Worm (Caenorhabditis elegans) whole organism, mixed stage, embryonic: ENCODE data around the gene skn-1.

Source experiments
- M03D4.4 ChIP-seq: sonication (generic microtip); optimal IDR thresholded peaks from 2 replicates; lab custom pipeline; 2017; ENCODE audit warnings: mild to moderate bottlenecking, missing genetic modification characterization, missing compliant biosample characterization
- bed-3 ChIP-seq: fragments of 200-800 bp; sonication (Bioruptor generic); optimal IDR thresholded peaks from 3 replicates; lab custom pipeline; 2018; ENCODE audit warnings: mild to moderate bottlenecking, missing genetic modification characterization, moderate library complexity, missing compliant biosample characterization
- blmp-1 ChIP-seq: fragments of 150-350 bp; optimal IDR thresholded peaks from 2 replicates; lab custom pipeline; 2014; ENCODE audit warnings: missing biosample characterization, missing genetic modification characterization
- ceh-39 ChIP-seq: fragments of 150-350 bp; optimal IDR thresholded peaks from 2 replicates; lab custom pipeline; 2014; ENCODE audit warnings: missing biosample characterization, missing genetic modification characterization
- ceh-43 ChIP-seq: fragments of 200-800 bp; sonication (Bioruptor generic); optimal IDR thresholded peaks from 2 replicates; lab custom pipeline; 2018; ENCODE audit warnings: mild to moderate bottlenecking, missing genetic modification characterization, moderate library complexity, missing compliant biosample characterization
- ceh-83 ChIP-seq: fragments of 200-800 bp; sonication (Bioruptor generic); optimal IDR thresholded peaks from 2 replicates; lab custom pipeline; 2018; ENCODE audit warnings: mild to moderate bottlenecking, missing genetic modification characterization, missing compliant biosample characterization
- ces-1 ChIP-seq: fragments of 150-350 bp; optimal IDR thresholded peaks from 2 replicates; lab custom pipeline; 2014; ENCODE audit warnings: missing biosample characterization, missing genetic modification reagents, missing genetic modification characterization
- cnd-1 ChIP-seq: fragments of 200-800 bp; sonication (Bioruptor generic); optimal IDR thresholded peaks from 2 replicates; lab custom pipeline; 2018; ENCODE audit warnings: mild to moderate bottlenecking, missing genetic modification characterization, missing compliant biosample characterization
- drap-1 ChIP-seq: fragments of 200-800 bp; sonication (Bioruptor generic); optimal IDR thresholded peaks from 3 replicates; lab custom pipeline; 2018; ENCODE audit warnings: mild to moderate bottlenecking, missing genetic modification characterization, missing compliant biosample characterization
- elt-1 ChIP-seq: sonication (generic microtip); optimal IDR thresholded peaks from 2 replicates; lab custom pipeline; 2017; ENCODE audit warnings: missing genetic modification characterization, mild to moderate bottlenecking, missing compliant biosample characterization, antibody characterized with exemption, moderate library complexity, borderline replicate concordance; ENCODE audit not compliant: insufficient read depth
- flh-1 ChIP-seq: fragments of 200-800 bp; sonication (Bioruptor generic); optimal IDR thresholded peaks from 2 replicates; lab custom pipeline; 2018; ENCODE audit warnings: mild to moderate bottlenecking, missing genetic modification characterization, moderate library complexity, missing compliant biosample characterization
- ham-2 ChIP-seq: fragments of 200-800 bp; sonication (Bioruptor generic); optimal IDR thresholded peaks from 2 replicates; lab custom pipeline; 2018; ENCODE audit warnings: mild to moderate bottlenecking, missing genetic modification characterization, missing compliant biosample characterization
- hlh-1 ChIP-seq: fragments of 150-350 bp; optimal IDR thresholded peaks from 2 replicates; lab custom pipeline; 2014; ENCODE audit warnings: missing biosample characterization, missing genetic modification reagents, missing genetic modification characterization
- lin-13 ChIP-seq: fragments of 150-350 bp; optimal IDR thresholded peaks from 2 replicates; lab custom pipeline; 2014; ENCODE audit warnings: missing biosample characterization, missing genetic modification characterization
- lin-32 ChIP-seq: fragments of 200-800 bp; sonication (Bioruptor generic); optimal IDR thresholded peaks from 2 replicates; lab custom pipeline; 2018; ENCODE audit warnings: mild to moderate bottlenecking, missing genetic modification characterization, missing compliant biosample characterization
- lsy-2 ChIP-seq: fragments of 150-350 bp; optimal IDR thresholded peaks from 2 replicates; lab custom pipeline; 2014; ENCODE audit warnings: missing biosample characterization, missing genetic modification characterization
- mep-1 ChIP-seq: fragments of 150-350 bp; optimal IDR thresholded peaks from 2 replicates; lab custom pipeline; 2017; ENCODE audit warnings: missing biosample characterization, missing genetic modification reagents, missing genetic modification characterization, inconsistent platforms
- mls-2 ChIP-seq: sonication (generic microtip); optimal IDR thresholded peaks from 2 replicates; lab custom pipeline; 2016; ENCODE audit warnings: mild to moderate bottlenecking, missing genetic modification characterization, moderate library complexity, missing compliant biosample characterization
- nhr-12 ChIP-seq: fragments of 150-350 bp; optimal IDR thresholded peaks from 2 replicates; lab custom pipeline; 2014; ENCODE audit warnings: missing biosample characterization, missing genetic modification characterization
- nhr-2 ChIP-seq: fragments of 150-350 bp; optimal IDR thresholded peaks from 2 replicates; lab custom pipeline; 2014; ENCODE audit warnings: missing biosample characterization, missing genetic modification characterization
- nhr-237 ChIP-seq: fragments of 150-350 bp; optimal IDR thresholded peaks from 2 replicates; lab custom pipeline; 2014; ENCODE audit warnings: missing biosample characterization, missing genetic modification characterization
- nhr-28 ChIP-seq: fragments of 150-350 bp; optimal IDR thresholded peaks from 2 replicates; lab custom pipeline; 2014; ENCODE audit warnings: missing biosample characterization, missing genetic modification characterization
- nhr-76 ChIP-seq: sonication (generic microtip); optimal IDR thresholded peaks from 2 replicates; lab custom pipeline; 2017; ENCODE audit warnings: missing biosample characterization, missing genetic modification characterization
- pha-4 ChIP-seq: fragments of 150-350 bp; optimal IDR thresholded peaks from 2 replicates; lab custom pipeline; 2018; ENCODE audit warnings: missing biosample characterization, missing genetic modification reagents, missing genetic modification characterization
- snpc-4 ChIP-seq: fragments of 150-350 bp; optimal IDR thresholded peaks from 2 replicates; lab custom pipeline; 2014; ENCODE audit warnings: missing biosample characterization, missing genetic modification characterization
- sptf-1 ChIP-seq: sonication (generic microtip); optimal IDR thresholded peaks from 2 replicates; lab custom pipeline; 2017; ENCODE audit warnings: mild to moderate bottlenecking, missing genetic modification characterization, moderate library complexity, missing compliant biosample characterization
- unc-120 ChIP-seq: sonication (generic microtip); optimal IDR thresholded peaks from 2 replicates; lab custom pipeline; 2017; ENCODE audit warnings: missing genetic modification characterization, missing compliant biosample characterization; ENCODE audit not compliant: poor library complexity, severe bottlenecking
- unc-39 ChIP-seq: fragments of 150-350 bp; optimal IDR thresholded peaks from 2 replicates; lab custom pipeline; 2014; ENCODE audit warnings: missing biosample characterization, missing genetic modification characterization
- unc-62 ChIP-seq: fragments of 150-350 bp; optimal IDR thresholded peaks from 2 replicates; lab custom pipeline; 2014; ENCODE audit warnings: missing biosample characterization, missing genetic modification reagents, missing genetic modification characterization
- zip-8 ChIP-seq: fragments of 150-350 bp; optimal IDR thresholded peaks from 2 replicates; lab custom pipeline; 2014; ENCODE audit warnings: missing biosample characterization, missing genetic modification characterization
- ztf-11 ChIP-seq: fragments of 150-350 bp; optimal IDR thresholded peaks from 2 replicates; lab custom pipeline; 2014; ENCODE audit warnings: missing biosample characterization, missing genetic modification characterization

Gene skn-1

DNA sequence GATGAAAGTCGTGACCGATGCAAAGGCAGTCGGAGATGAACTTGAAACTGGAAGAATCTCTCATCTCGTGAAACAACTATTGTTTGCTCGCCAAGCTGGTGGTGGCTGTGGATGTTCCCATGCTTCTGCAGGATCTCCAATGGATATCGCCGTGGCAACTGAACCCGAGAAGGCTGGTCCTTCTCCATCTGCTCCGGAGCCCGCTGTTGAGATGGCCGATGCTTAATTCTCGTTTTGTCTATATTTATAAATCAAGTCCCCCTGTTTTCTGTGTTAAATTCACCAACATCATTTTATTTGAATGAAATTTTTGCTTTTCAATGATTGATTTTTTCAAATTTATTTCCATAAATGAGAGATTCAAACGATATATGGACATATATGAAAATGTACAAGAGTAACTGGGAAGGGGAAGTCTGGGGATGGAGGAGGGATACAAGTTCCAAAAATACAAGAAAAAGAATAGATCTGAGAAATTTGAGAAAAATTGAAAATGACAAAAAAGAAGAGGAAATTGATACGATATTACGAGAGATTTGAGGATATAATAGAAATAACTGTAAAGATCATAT is 9.3 kb downstream of the skn-1 start:
- TF ChIP-seq nhr-237 (tag; lab: Kevin White, UChicago) (peak; percentile 18), ceh-43 (no peak), nhr-2 (no peak), nhr-76 (tag; lab: Kevin White, UChicago) (no peak)

DNA sequence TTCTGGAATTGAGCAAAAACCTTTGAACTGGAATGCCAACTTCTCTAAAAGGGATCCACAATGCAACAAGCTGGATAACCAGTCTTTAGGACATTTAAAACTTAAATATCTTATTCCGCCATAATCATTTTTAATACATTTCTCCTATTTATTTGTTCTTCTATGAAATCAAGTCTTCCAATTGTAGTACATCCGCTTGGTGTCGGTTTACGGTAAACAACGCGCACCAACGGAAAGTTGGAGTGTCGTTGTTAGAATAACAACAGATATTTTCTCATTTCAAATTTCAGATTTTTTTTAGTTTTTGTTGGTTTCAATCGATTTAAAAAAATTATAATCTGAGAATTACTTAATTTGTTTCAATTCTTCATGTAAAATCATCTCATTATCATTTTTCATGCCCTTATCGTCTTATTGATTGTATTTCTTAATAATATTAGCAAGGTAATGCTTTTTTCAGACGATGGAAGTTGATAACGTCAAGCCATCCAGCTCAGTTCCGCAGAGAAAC is 11.1 kb downstream of the skn-1 start, which contains the start of gene csn-5:
TSS of gene csn-5 (plus strand) at position 461 of the 511 bp plus-strand sequence.
- TF ChIP-seq unc-120 = no peak
- no peak for TF ChIP-seq sptf-1
- no peak for TF ChIP-seq flh-1 (GFP tag; lab: Kevin White, UChicago)
- peak; percentile 1 for TF ChIP-seq ces-1 (GFP tag; lab: Kevin White, UChicago)
- TF ChIP-seq drap-1 = no peak
- no peak for TF ChIP-seq ceh-39 (tag; lab: Kevin White, UChicago)
- no peak for TF ChIP-seq elt-1

DNA sequence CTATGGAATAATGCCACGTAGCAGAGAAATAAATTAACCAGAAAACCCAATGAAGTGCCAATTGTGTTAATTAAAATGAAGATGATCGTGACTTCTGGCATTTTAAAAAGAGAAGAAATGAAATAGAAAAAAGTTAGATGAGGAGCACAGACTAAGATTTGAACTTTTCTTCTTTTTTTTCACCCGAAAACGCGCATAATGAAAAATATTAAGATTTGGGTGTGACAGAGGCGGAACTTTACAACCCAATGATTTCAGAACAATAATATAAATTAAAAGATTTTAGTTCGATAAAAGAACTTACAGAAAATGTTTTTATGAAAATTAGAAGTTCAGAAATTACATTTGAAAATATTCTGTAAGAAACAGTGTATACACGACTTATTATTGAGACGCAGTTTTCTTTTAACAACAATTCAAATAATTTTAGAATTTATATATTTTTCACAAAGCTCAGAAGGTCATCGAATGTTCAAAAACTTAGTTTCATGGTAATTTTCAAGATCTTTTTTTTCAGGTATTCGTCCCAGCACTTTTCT is 14.6 kb downstream of the skn-1 start, which contains the start of the genes srd-8 and B0547.2:
TSS of gene srd-8 (minus strand) at position 101 of the 539 bp plus-strand sequence.
TSS of gene B0547.2 (plus strand) at position 489 of the 539 bp plus-strand sequence.
- no peak for TF ChIP-seq ceh-39 (tag; lab: Kevin White, UChicago)
- TF ChIP-seq hlh-1 (tag; lab: Kevin White, UChicago) = no peak
- TF ChIP-seq ceh-83 (GFP tag; lab: Kevin White, UChicago) = no peak
- TF ChIP-seq lin-32 = no peak
- no peak for TF ChIP-seq ham-2 (GFP tag; lab: Kevin White, UChicago)
- TF ChIP-seq sptf-1 = no peak
- TF ChIP-seq M03D4.4 (tag; lab: Kevin White, UChicago) = no peak
- no peak for TF ChIP-seq ces-1 (GFP tag; lab: Kevin White, UChicago)
- no peak for TF ChIP-seq unc-62 (GFP tag; lab: Kevin White, UChicago)
- no peak for TF ChIP-seq zip-8 (tag; lab: Kevin White, UChicago)
- TF ChIP-seq pha-4 = no peak
- no peak for TF ChIP-seq snpc-4 (tag; lab: Kevin White, UChicago)
- TF ChIP-seq mls-2 (tag; lab: Kevin White, UChicago) = no peak
- no peak for TF ChIP-seq lsy-2 (tag; lab: Kevin White, UChicago)
- no peak for TF ChIP-seq nhr-2
- TF ChIP-seq, all 35 proteins: peak for 0

DNA sequence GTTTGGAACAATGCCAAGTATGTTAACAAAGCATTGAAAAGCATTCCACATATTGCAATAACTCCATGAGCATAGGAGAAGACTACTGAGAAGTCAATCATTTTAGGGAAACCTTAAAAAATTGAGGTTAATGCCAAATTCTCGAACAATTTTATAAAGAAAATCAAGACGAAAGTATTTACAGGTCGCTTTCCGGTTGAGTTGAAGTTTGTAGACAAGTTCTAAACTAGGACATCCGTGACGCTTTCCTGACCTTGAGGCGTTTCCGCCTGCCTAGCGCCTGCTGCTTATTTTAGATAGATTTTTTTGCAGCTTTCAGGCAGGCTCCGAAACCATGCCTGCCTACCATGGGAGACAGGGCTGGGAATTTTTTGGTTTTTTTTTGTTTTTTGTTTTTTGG is 24.6 kb downstream of the skn-1 start, which contains the start of gene srd-13:
TSS of gene srd-13 (minus strand) at position 101 of the 400 bp plus-strand sequence.
- TF ChIP-seq lin-13 (no peak), lin-32 (no peak), unc-120 (no peak), zip-8 (tag; lab: Kevin White, UChicago) (no peak), M03D4.4 (tag; lab: Kevin White, UChicago) (no peak), ceh-43 (no peak), flh-1 (GFP tag; lab: Kevin White, UChicago) (no peak), sptf-1 (no peak), ztf-11 (no peak), ceh-83 (GFP tag; lab: Kevin White, UChicago) (no peak), bed-3 (GFP tag; lab: Kevin White, UChicago) (no peak), blmp-1 (tag; lab: Kevin White, UChicago) (no peak), mep-1 (tag; lab: Kevin White, UChicago) (no peak), nhr-237 (tag; lab: Kevin White, UChicago) (no peak), cnd-1 (tag; lab: Kevin White, UChicago) (no peak), nhr-28 (tag; lab: Kevin White, UChicago) (no peak), ces-1 (GFP tag; lab: Kevin White, UChicago) (no peak), nhr-12 (no peak)

DNA sequence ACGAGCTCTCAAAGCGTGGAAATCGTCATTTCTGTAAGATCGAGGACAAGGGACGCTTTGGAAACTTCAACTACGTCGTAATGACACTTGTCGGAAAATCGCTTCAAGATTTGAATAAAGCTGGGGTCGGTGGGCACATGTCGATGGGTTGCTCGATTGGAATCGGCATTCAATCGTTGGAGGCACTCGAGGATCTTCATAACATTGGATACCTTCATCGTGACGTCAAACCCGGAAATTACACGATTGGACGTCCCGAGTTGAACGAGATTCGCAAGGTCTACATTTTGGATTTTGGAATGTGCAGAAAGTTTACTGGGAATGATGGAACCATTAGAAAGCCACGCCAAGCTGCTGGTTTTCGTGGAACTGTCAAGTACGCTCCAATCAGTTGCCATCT is 27.6 kb downstream of the skn-1 start:
- no peak for TF ChIP-seq nhr-76 (tag; lab: Kevin White, UChicago)
- no peak for TF ChIP-seq sptf-1
- TF ChIP-seq pha-4 = no peak
- no peak for TF ChIP-seq unc-39 (tag; lab: Kevin White, UChicago)
- no peak for TF ChIP-seq M03D4.4 (tag; lab: Kevin White, UChicago)
- TF ChIP-seq lsy-2 (tag; lab: Kevin White, UChicago) = no peak
- TF ChIP-seq unc-120 = no peak
- TF ChIP-seq flh-1 (GFP tag; lab: Kevin White, UChicago) = no peak
